Worm (Caenorhabditis elegans): Measurements from ENCODE around the gene F55H2.7.
A peak's percentile ranks its signal among the peaks of the same experiment; 100 is the strongest.

Gene F55H2.7

ce11 chrIII:9544820-9545219 is 28.8 kb upstream of the F55H2.7 start, which contains the start of gene ZK1098.12:
Gene ZK1098.12 (plus strand): TSS chrIII:9545120.
- TF ChIP-seq ceh-16 (tag; optimal IDR thresholded peaks at IDR 0.05) (no peak), gmeb-1 (tag; optimal IDR thresholded peaks at IDR 0.05) (no peak), lsy-2 (tag; optimal IDR thresholded peaks at IDR 0.05) (peak in 1 of 2 experiments; percentile 14), fos-1 (tag; optimal IDR thresholded peaks at IDR 0.05) (no peak), elt-1 (tag; optimal IDR thresholded peaks at IDR 0.05) (no peak), F13H6.1 (tag; optimal IDR thresholded peaks at IDR 0.05) (no peak)

ce11 chrIII:9544125-9544524 is 28.1 kb upstream of the F55H2.7 start, which contains the start of gene ZK1098.9:
Gene ZK1098.9 (plus strand): TSS chrIII:9544425.
- no peak for TF ChIP-seq gmeb-1 (tag; optimal IDR thresholded peaks at IDR 0.05)

ce11 chrIII:9542816-9543215 is 26.8 kb upstream of the F55H2.7 start, which contains the start of gene eif-2Balpha:
Gene eif-2Balpha (plus strand): TSS chrIII:9543119.
- TF ChIP-seq F13H6.1 (tag; optimal IDR thresholded peaks at IDR 0.05): no peak
- TF ChIP-seq mdl-1 (tag; optimal IDR thresholded peaks at IDR 0.05): no peak
- no peak for TF ChIP-seq unc-39 (tag; optimal IDR thresholded peaks at IDR 0.05)
- TF ChIP-seq aly-2 (tag; optimal IDR thresholded peaks at IDR 0.05): no peak
- no peak for TF ChIP-seq nhr-10 (tag; optimal IDR thresholded peaks at IDR 0.05)
- no peak for TF ChIP-seq skn-1 (tag; optimal IDR thresholded peaks at IDR 0.05)
- TF ChIP-seq peb-1 (tag; optimal IDR thresholded peaks at IDR 0.05): no peak
- peak; percentile 32 to 83 for TF ChIP-seq lsy-2 (tag; optimal IDR thresholded peaks at IDR 0.05)
- TF ChIP-seq nhr-21 (tag; optimal IDR thresholded peaks at IDR 0.05): no peak
- no peak for TF ChIP-seq blmp-1 (tag; optimal IDR thresholded peaks at IDR 0.05; ENCODE audit: insufficient read depth)
- TF ChIP-seq R02D3.7 (tag; optimal IDR thresholded peaks at IDR 0.05): no peak
- no peak for TF ChIP-seq nhr-237 (tag; optimal IDR thresholded peaks at IDR 0.05)
- TF ChIP-seq Y55F3AM.14 (GFP tag; optimal IDR thresholded peaks at IDR 0.05): no peak
- peak; percentile 89 for TF ChIP-seq unc-55 (GFP tag; optimal IDR thresholded peaks at IDR 0.05)
- no peak for TF ChIP-seq mbf-1 (tag; optimal IDR thresholded peaks at IDR 0.05)
- TF ChIP-seq egl-27 (tag; optimal IDR thresholded peaks at IDR 0.05): no peak
- no peak for TF ChIP-seq nhr-11 (tag; optimal IDR thresholded peaks at IDR 0.05)
- TF ChIP-seq nhr-77 (tag; optimal IDR thresholded peaks at IDR 0.05): no peak
- no peak for TF ChIP-seq sma-3 (GFP tag; optimal IDR thresholded peaks at IDR 0.05)
- peak; percentile 83 for TF ChIP-seq C34F6.9 (tag; optimal IDR thresholded peaks at IDR 0.05)
- no peak for TF ChIP-seq snpc-4 (tag; optimal IDR thresholded peaks at IDR 0.05)
- TF ChIP-seq gmeb-1 (tag; optimal IDR thresholded peaks at IDR 0.05): peak; percentile 51
- TF ChIP-seq nhr-6 (tag; optimal IDR thresholded peaks at IDR 0.05): no peak
- TF ChIP-seq ZK546.5 (tag; optimal IDR thresholded peaks at IDR 0.05): no peak
- TF ChIP-seq sem-4 (tag; optimal IDR thresholded peaks at IDR 0.05): no peak
- no peak for TF ChIP-seq alr-1 (tag; optimal IDR thresholded peaks at IDR 0.05)
- TF ChIP-seq mab-5 (tag; optimal IDR thresholded peaks at IDR 0.05): no peak
- no peak for TF ChIP-seq lin-39 (tag; optimal IDR thresholded peaks at IDR 0.05)
- TF ChIP-seq ztf-1 (GFP tag; conservative IDR thresholded peaks at IDR 0.05): no peak
- no peak for TF ChIP-seq ceh-82 (tag; optimal IDR thresholded peaks at IDR 0.05)
- no peak for TF ChIP-seq dmd-4 (tag; optimal IDR thresholded peaks at IDR 0.05)
- no peak for TF ChIP-seq nhr-12 (tag; optimal IDR thresholded peaks at IDR 0.05)
- TF ChIP-seq nhr-23 (tag; optimal IDR thresholded peaks at IDR 0.05): no peak
- no peak for TF ChIP-seq sma-9 (GFP tag; optimal IDR thresholded peaks at IDR 0.05)
- no peak for TF ChIP-seq sma-9 (tag; optimal IDR thresholded peaks at IDR 0.05)
- no peak for TF ChIP-seq unc-62 (GFP tag; optimal IDR thresholded peaks at IDR 0.05)
- TF ChIP-seq ztf-4 (tag; optimal IDR thresholded peaks at IDR 0.05): no peak
- TF ChIP-seq lin-13 (GFP tag; optimal IDR thresholded peaks at IDR 0.05): no peak
- TF ChIP-seq crh-2 (tag; optimal IDR thresholded peaks at IDR 0.05): peak; percentile 16
- TF ChIP-seq ztf-11 (tag; optimal IDR thresholded peaks at IDR 0.05): no peak
- TF ChIP-seq elt-3 (tag; optimal IDR thresholded peaks at IDR 0.05): no peak
- TF ChIP-seq elt-1 (tag; optimal IDR thresholded peaks at IDR 0.05): no peak
- TF ChIP-seq nhr-25 (tag; optimal IDR thresholded peaks at IDR 0.05): no peak

All from whole organism, L2 larva.